Worm (Caenorhabditis elegans) whole organism, late embryonic: ENCODE measurements around the gene F35H8.1.

ENCODE experiments used
- C08G9.2 ChIP-seq: sonication (generic microtip); optimal IDR thresholded peaks from 2 replicates; lab custom pipeline; 2016; ENCODE audit warnings: mild to moderate bottlenecking, missing genetic modification characterization, moderate library complexity, missing compliant biosample characterization
- C38D4.7 ChIP-seq: fragments of 200-800 bp; sonication (Bioruptor generic); optimal IDR thresholded peaks from 2 replicates; lab custom pipeline; 2018; ENCODE audit warnings: mild to moderate bottlenecking, missing genetic modification characterization, moderate library complexity, missing compliant biosample characterization
- F13H6.1 ChIP-seq: sonication (generic microtip); optimal IDR thresholded peaks from 2 replicates; lab custom pipeline; 2016; ENCODE audit warnings: missing genetic modification characterization, missing compliant biosample characterization
- K02D7.2 ChIP-seq: sonication (generic microtip); optimal IDR thresholded peaks from 2 replicates; lab custom pipeline; 2017; ENCODE audit warnings: mild to moderate bottlenecking, missing genetic modification characterization, missing compliant biosample characterization
- K09A11.1 ChIP-seq: sonication (generic microtip); optimal IDR thresholded peaks from 2 replicates; lab custom pipeline; 2017; ENCODE audit warnings: antibody characterized with exemption, mild to moderate bottlenecking, missing genetic modification characterization, missing compliant biosample characterization; ENCODE audit not compliant: insufficient read depth
- T23F11.4 ChIP-seq: fragments of 200-800 bp; sonication (Bioruptor generic); optimal IDR thresholded peaks from 2 replicates; lab custom pipeline; 2018; ENCODE audit warnings: mild to moderate bottlenecking, missing genetic modification characterization, missing compliant biosample characterization
- Y22D7AL.16 ChIP-seq: sonication (generic microtip); optimal IDR thresholded peaks from 2 replicates; lab custom pipeline; 2016; ENCODE audit warnings: missing genetic modification characterization, missing compliant biosample characterization
- ahr-1 ChIP-seq: sonication (generic microtip); optimal IDR thresholded peaks from 2 replicates; lab custom pipeline; 2016; ENCODE audit warnings: missing genetic modification characterization, missing compliant biosample characterization
- ceh-14 ChIP-seq: sonication (generic microtip); optimal IDR thresholded peaks from 2 replicates; lab custom pipeline; 2016; ENCODE audit warnings: missing genotype, missing genetic modification characterization, missing compliant biosample characterization
- ceh-18 ChIP-seq: sonication (generic microtip); optimal IDR thresholded peaks from 2 replicates; lab custom pipeline; 2016; ENCODE audit warnings: missing genetic modification characterization, missing compliant biosample characterization
- ceh-19 ChIP-seq: fragments of 200-800 bp; sonication (Bioruptor generic); optimal IDR thresholded peaks from 2 replicates; lab custom pipeline; 2018; ENCODE audit warnings: mild to moderate bottlenecking, missing genetic modification characterization, missing compliant biosample characterization
- ceh-2 ChIP-seq: sonication (generic microtip); optimal IDR thresholded peaks from 2 replicates; lab custom pipeline; 2016; ENCODE audit warnings: missing genotype, missing genetic modification characterization, missing compliant biosample characterization
- ceh-22 ChIP-seq: sonication (generic microtip); optimal IDR thresholded peaks from 2 replicates; lab custom pipeline; 2017; ENCODE audit warnings: missing biosample characterization, missing genetic modification characterization
- ceh-31 ChIP-seq: sonication (generic microtip); optimal IDR thresholded peaks from 2 replicates; lab custom pipeline; 2016; ENCODE audit warnings: missing genetic modification characterization, missing compliant biosample characterization
- ceh-34 ChIP-seq: sonication (generic microtip); optimal IDR thresholded peaks from 2 replicates; lab custom pipeline; 2016; ENCODE audit warnings: mild to moderate bottlenecking, missing genetic modification characterization, missing compliant biosample characterization
- ceh-48 ChIP-seq: sonication (generic microtip); optimal IDR thresholded peaks from 2 replicates; lab custom pipeline; 2016; ENCODE audit warnings: missing genetic modification characterization, inconsistent platforms, missing compliant biosample characterization
- ceh-9 ChIP-seq: sonication (generic microtip); optimal IDR thresholded peaks from 2 replicates; lab custom pipeline; 2016; ENCODE audit warnings: mild to moderate bottlenecking, missing genetic modification characterization, inconsistent platforms, missing compliant biosample characterization
- che-1 ChIP-seq: sonication (generic microtip); optimal IDR thresholded peaks from 2 replicates; lab custom pipeline; 2016; ENCODE audit warnings: mild to moderate bottlenecking, missing genetic modification characterization, missing compliant biosample characterization
- dmd-4 ChIP-seq: sonication (generic microtip); optimal IDR thresholded peaks from 2 replicates; lab custom pipeline; 2016; ENCODE audit warnings: borderline replicate concordance, missing genetic modification characterization, missing compliant biosample characterization
- elt-2 ChIP-seq: sonication (generic microtip); optimal IDR thresholded peaks from 2 replicates; lab custom pipeline; 2016; ENCODE audit warnings: missing genetic modification reagents, missing genetic modification characterization, missing compliant biosample characterization
- ets-4 ChIP-seq: sonication (generic microtip); optimal IDR thresholded peaks from 2 replicates; lab custom pipeline; 2016; ENCODE audit warnings: missing genetic modification characterization, missing compliant biosample characterization
- eyg-1 ChIP-seq: sonication (generic microtip); optimal IDR thresholded peaks from 2 replicates; lab custom pipeline; 2016; ENCODE audit warnings: missing genotype, missing genetic modification characterization, missing compliant biosample characterization
- fax-1 ChIP-seq: sonication (generic microtip); optimal IDR thresholded peaks from 2 replicates; lab custom pipeline; 2016; ENCODE audit warnings: missing genotype, missing genetic modification characterization, missing compliant biosample characterization
- fkh-6 ChIP-seq: sonication (generic microtip); optimal IDR thresholded peaks from 2 replicates; lab custom pipeline; 2016; ENCODE audit warnings: missing genetic modification characterization, missing compliant biosample characterization
- hlh-13 ChIP-seq: fragments of 200-800 bp; sonication (Bioruptor generic); optimal IDR thresholded peaks from 2 replicates; lab custom pipeline; 2018; ENCODE audit warnings: mild to moderate bottlenecking, missing genetic modification characterization, missing compliant biosample characterization
- hlh-30 ChIP-seq: sonication (generic microtip); optimal IDR thresholded peaks from 2 replicates; lab custom pipeline; 2017; ENCODE audit warnings: antibody characterized with exemption, missing genetic modification characterization, missing compliant biosample characterization; ENCODE audit not compliant: insufficient read depth
- hlh-6 ChIP-seq: sonication (generic microtip); optimal IDR thresholded peaks from 2 replicates; lab custom pipeline; 2016; ENCODE audit warnings: missing genotype, missing genetic modification characterization, missing compliant biosample characterization
- lim-6 ChIP-seq: sonication (generic microtip); optimal IDR thresholded peaks from 2 replicates; lab custom pipeline; 2016; ENCODE audit warnings: missing genetic modification characterization, missing compliant biosample characterization
- lin-11 ChIP-seq: fragments of 200-800 bp; sonication (Bioruptor generic); optimal IDR thresholded peaks from 2 replicates; lab custom pipeline; 2018; ENCODE audit warnings: mild to moderate bottlenecking, missing genetic modification characterization, missing compliant biosample characterization
- mec-3 ChIP-seq: sonication (generic microtip); optimal IDR thresholded peaks from 2 replicates; lab custom pipeline; 2016; ENCODE audit warnings: borderline replicate concordance, missing genetic modification characterization, missing compliant biosample characterization
- nfya-1 ChIP-seq: sonication (generic microtip); optimal IDR thresholded peaks from 2 replicates; lab custom pipeline; 2017; ENCODE audit warnings: missing genetic modification characterization, mild to moderate bottlenecking, missing compliant biosample characterization, antibody characterized with exemption, moderate library complexity
- nhr-11 ChIP-seq: fragments of 150-350 bp; optimal IDR thresholded peaks from 2 replicates; lab custom pipeline; 2014; ENCODE audit warnings: missing biosample characterization, missing genetic modification characterization
- nhr-232 ChIP-seq: sonication (generic microtip); optimal IDR thresholded peaks from 2 replicates; lab custom pipeline; 2016; ENCODE audit warnings: missing genetic modification characterization, missing compliant biosample characterization
- odd-2 ChIP-seq: sonication (generic microtip); optimal IDR thresholded peaks from 2 replicates; lab custom pipeline; 2017; ENCODE audit warnings: antibody characterized with exemption, mild to moderate bottlenecking, missing genetic modification characterization, missing compliant biosample characterization
- pat-9 ChIP-seq: fragments of 200-800 bp; sonication (Bioruptor generic); optimal IDR thresholded peaks from 2 replicates; lab custom pipeline; 2018; ENCODE audit warnings: mild to moderate bottlenecking, missing genetic modification characterization, moderate library complexity, missing compliant biosample characterization
- pax-1 ChIP-seq: fragments of 150-350 bp; optimal IDR thresholded peaks from 2 replicates; lab custom pipeline; 2014; ENCODE audit warnings: missing biosample characterization, missing genetic modification characterization
- pha-2 ChIP-seq: sonication (generic microtip); optimal IDR thresholded peaks from 2 replicates; lab custom pipeline; 2017; ENCODE audit warnings: mild to moderate bottlenecking, missing genetic modification characterization, missing compliant biosample characterization
- pha-4 ChIP-seq: fragments of 150-350 bp; optimal IDR thresholded peaks from 2 replicates; lab custom pipeline; 2018; ENCODE audit warnings: missing biosample characterization, missing genetic modification reagents, missing genetic modification characterization
- pros-1 ChIP-seq: fragments of 150-350 bp; optimal IDR thresholded peaks from 2 replicates; lab custom pipeline; 2014; ENCODE audit warnings: missing biosample characterization, missing genetic modification reagents, missing genetic modification characterization
- ref-2 ChIP-seq: sonication (generic microtip); optimal IDR thresholded peaks from 2 replicates; lab custom pipeline; 2016; ENCODE audit warnings: missing genetic modification characterization, missing compliant biosample characterization
- rnt-1 ChIP-seq: sonication (generic microtip); optimal IDR thresholded peaks from 2 replicates; lab custom pipeline; 2016; ENCODE audit warnings: missing genetic modification characterization, missing compliant biosample characterization
- sdc-2 ChIP-seq: sonication (generic microtip); optimal IDR thresholded peaks from 2 replicates; lab custom pipeline; 2016; ENCODE audit warnings: missing genotype, missing genetic modification characterization, missing compliant biosample characterization
- sox-2 ChIP-seq: fragments of 200-800 bp; sonication (Bioruptor generic); IDR thresholded peaks from 2 replicates; pipeline ENCODE4 v1.3.6; 2022; ENCODE audit warnings: missing genetic modification reagents, missing genetic modification characterization, missing compliant biosample characterization
- sox-4 ChIP-seq: sonication (generic microtip); optimal IDR thresholded peaks from 2 replicates; lab custom pipeline; 2017; ENCODE audit warnings: mild to moderate bottlenecking, missing genetic modification characterization, inconsistent platforms, missing compliant biosample characterization
- syd-9 ChIP-seq: sonication (generic microtip); optimal IDR thresholded peaks from 2 replicates; lab custom pipeline; 2016; ENCODE audit warnings: mild to moderate bottlenecking, missing genetic modification characterization, moderate library complexity, missing compliant biosample characterization
- tbx-2 ChIP-seq: sonication (generic microtip); optimal IDR thresholded peaks from 2 replicates; lab custom pipeline; 2016; ENCODE audit warnings: missing genetic modification characterization, missing compliant biosample characterization
- tbx-7 ChIP-seq: sonication (generic microtip); optimal IDR thresholded peaks from 2 replicates; lab custom pipeline; 2016; ENCODE audit warnings: missing genotype, missing genetic modification characterization, missing compliant biosample characterization
- unc-3 ChIP-seq, 2 experiments: fragments of 200-800 bp in 1 of 2; sonication (Bioruptor generic) in 1 of 2; sonication (generic microtip) in 1 of 2; conservative IDR thresholded peaks in 1 of 2; optimal IDR thresholded peaks in 1 of 2; 2 replicates each; pipeline versions ENCODE4 v1.3.6 to Lab custom; 2016 to 2022; ENCODE audit warnings: missing compliant biosample characterization in 2 of 2, missing genetic modification characterization in 2 of 2, missing genetic modification reagents in 1 of 2
- unc-42 ChIP-seq: sonication (generic microtip); optimal IDR thresholded peaks from 2 replicates; lab custom pipeline; 2016; ENCODE audit warnings: missing genotype, missing genetic modification characterization, missing compliant biosample characterization
- unc-55 ChIP-seq: sonication (generic microtip); optimal IDR thresholded peaks from 2 replicates; lab custom pipeline; 2017; ENCODE audit warnings: missing biosample characterization, missing genetic modification reagents, missing genetic modification characterization
- unc-86 ChIP-seq: sonication (generic microtip); optimal IDR thresholded peaks from 2 replicates; lab custom pipeline; 2016; ENCODE audit warnings: missing genetic modification characterization, missing compliant biosample characterization
- zip-5 ChIP-seq: sonication (generic microtip); optimal IDR thresholded peaks from 2 replicates; lab custom pipeline; 2016; ENCODE audit warnings: missing genetic modification characterization, missing compliant biosample characterization
- ztf-16 ChIP-seq: sonication (generic microtip); optimal IDR thresholded peaks from 2 replicates; lab custom pipeline; 2017; ENCODE audit warnings: missing genetic modification characterization, missing compliant biosample characterization

The F35H8.1 gene

DNA sequence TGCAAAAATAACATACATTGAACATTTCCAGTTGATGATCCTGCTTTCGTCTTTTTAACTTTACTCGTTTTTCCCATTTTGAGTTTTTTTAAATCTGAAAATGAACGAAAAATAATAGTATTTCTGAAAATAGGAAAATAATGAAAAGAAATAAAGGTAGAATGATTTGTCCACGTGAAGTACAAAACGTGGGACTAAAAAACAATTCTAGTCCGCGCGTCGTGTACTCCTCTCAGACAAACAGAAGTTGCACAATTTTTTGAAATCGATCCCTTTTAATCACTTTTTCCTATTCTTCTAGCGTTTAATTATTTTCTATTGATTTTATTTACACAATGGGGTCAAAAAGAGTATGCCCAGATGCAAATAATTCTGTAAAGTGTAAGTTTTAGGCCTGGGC, 38.0 kb upstream of the F35H8.1 start, which contains the start of the genes E02H1.1 and tag-124:
Gene E02H1.1 (minus strand): TSS at position 94 of the 400 bp plus-strand sequence.
Gene tag-124 (plus strand): TSS at position 222 of the 400 bp plus-strand sequence.
- TF ChIP-seq K02D7.2 (tag; lab: Kevin White, UChicago) = no peak
- no peak for TF ChIP-seq dmd-4 (tag; lab: Kevin White, UChicago)
- TF ChIP-seq unc-55 (GFP tag; lab: Kevin White, UChicago) = no peak
- no peak for TF ChIP-seq K09A11.1 (tag; lab: Kevin White, UChicago)
- TF ChIP-seq ceh-22 (tag; lab: Kevin White, UChicago) = no peak
- TF ChIP-seq syd-9 = no peak
- TF ChIP-seq unc-42 = peak; percentile 13
- peak; percentile 81 for TF ChIP-seq ref-2
- no peak for TF ChIP-seq unc-86 (tag; lab: Kevin White, UChicago)
- peak; percentile 71 for TF ChIP-seq tbx-2 (tag; lab: Kevin White, UChicago)
- peak; percentile 78 for TF ChIP-seq zip-5 (tag; lab: Kevin White, UChicago)
- TF ChIP-seq T23F11.4 (GFP tag; lab: Kevin White, UChicago) = no peak
- no peak for TF ChIP-seq ceh-48 (tag; lab: Kevin White, UChicago)
- no peak for TF ChIP-seq ceh-9
- TF ChIP-seq pros-1 (tag; lab: Kevin White, UChicago) = no peak
- TF ChIP-seq mec-3 (tag; lab: Kevin White, UChicago) = peak; percentile 30
- no peak for TF ChIP-seq nhr-232 (tag; lab: Kevin White, UChicago)
- no peak for TF ChIP-seq sox-4 (tag; lab: Kevin White, UChicago)
- peak; percentile 56 for TF ChIP-seq elt-2 (tag; lab: Kevin White, UChicago)
- TF ChIP-seq ceh-2 = peak; percentile 93
- no peak for TF ChIP-seq hlh-13 (GFP tag; lab: Kevin White, UChicago)
- TF ChIP-seq ceh-31 (tag; lab: Kevin White, UChicago) = peak; percentile 92
- peak; percentile 32 for TF ChIP-seq sdc-2 (tag; lab: Kevin White, UChicago)
- TF ChIP-seq ceh-14 (tag; lab: Kevin White, UChicago) = no peak
- no peak for TF ChIP-seq pha-2
- TF ChIP-seq Y22D7AL.16 (tag; lab: Kevin White, UChicago) = no peak
- no peak for TF ChIP-seq sox-2 (GFP tag; lab: Robert Waterston, UW)
- no peak for TF ChIP-seq pha-4
- no peak for TF ChIP-seq hlh-30 (tag; lab: Kevin White, UChicago)
- peak; percentile 58 for TF ChIP-seq rnt-1 (tag; lab: Kevin White, UChicago)
- TF ChIP-seq che-1 = no peak
- no peak for TF ChIP-seq unc-3 (GFP tag; conservative IDR thresholded peaks at IDR 0.05; lab: Robert Waterston, UW)
- no peak for TF ChIP-seq unc-3 (tag; optimal IDR thresholded peaks at IDR 0.05; lab: Kevin White, UChicago)
- TF ChIP-seq fax-1 (tag; lab: Kevin White, UChicago) = peak; percentile 27
- TF ChIP-seq pat-9 (tag; lab: Kevin White, UChicago) = no peak
- TF ChIP-seq ets-4 (tag; lab: Kevin White, UChicago) = peak; percentile 89
- TF ChIP-seq pax-1 (tag; lab: Kevin White, UChicago) = no peak
- peak; percentile 52 for TF ChIP-seq F13H6.1 (tag; lab: Kevin White, UChicago)
- no peak for TF ChIP-seq lin-11 (tag; lab: Kevin White, UChicago)
- peak; percentile 45 for TF ChIP-seq fkh-6
- TF ChIP-seq ceh-19 = no peak
- TF ChIP-seq C38D4.7 (GFP tag; lab: Kevin White, UChicago) = no peak
- peak; percentile 92 for TF ChIP-seq tbx-7 (tag; lab: Kevin White, UChicago)
- peak; percentile 1 for TF ChIP-seq nfya-1 (tag; lab: Kevin White, UChicago)
- TF ChIP-seq lim-6 (tag; lab: Kevin White, UChicago) = no peak
- peak; percentile 93 for TF ChIP-seq C08G9.2 (tag; lab: Kevin White, UChicago)
- no peak for TF ChIP-seq ztf-16 (tag; lab: Kevin White, UChicago)
- TF ChIP-seq ceh-18 = no peak
- peak; percentile 18 for TF ChIP-seq ceh-34 (tag; lab: Kevin White, UChicago)
- TF ChIP-seq hlh-6 (tag; lab: Kevin White, UChicago) = peak; percentile 74
- no peak for TF ChIP-seq odd-2
- peak; percentile 48 for TF ChIP-seq ahr-1 (tag; lab: Kevin White, UChicago)
- no peak for TF ChIP-seq nhr-11 (tag; lab: Kevin White, UChicago)
- peak; percentile 1 for TF ChIP-seq eyg-1
